Worm (Caenorhabditis elegans) whole organism, L3 larva: ENCODE results near the gene chil-12.
"Not testable (repeated sequence)": the region's sequence is repeated elsewhere in the genome, so short reads cannot be mapped to it uniquely, and the experiment has no call there.

Source experiments
- R02D3.7 ChIP-seq: fragments of 150-350 bp; optimal IDR thresholded peaks from 2 replicates; lab custom pipeline; 2014; ENCODE audit warnings: missing biosample characterization, missing genetic modification characterization
- ZK546.5 ChIP-seq: sonication (generic microtip); optimal IDR thresholded peaks from 2 replicates; lab custom pipeline; 2017; ENCODE audit warnings: missing biosample characterization, missing genetic modification characterization
- aly-2 ChIP-seq: fragments of 150-350 bp; optimal IDR thresholded peaks from 2 replicates; lab custom pipeline; 2014; ENCODE audit warnings: missing biosample characterization, missing genetic modification characterization
- ama-1 ChIP-seq: fragments of 150-350 bp; optimal IDR thresholded peaks from 2 replicates; lab custom pipeline; 2018
- ceh-16 ChIP-seq: sonication (generic microtip); optimal IDR thresholded peaks from 2 replicates; lab custom pipeline; 2017; ENCODE audit warnings: missing biosample characterization, missing genetic modification characterization
- ceh-82 ChIP-seq: fragments of 150-350 bp; optimal IDR thresholded peaks from 2 replicates; lab custom pipeline; 2014; ENCODE audit warnings: missing biosample characterization, missing genetic modification characterization
- daf-12 ChIP-seq: fragments of 150-350 bp; optimal IDR thresholded peaks from 2 replicates; lab custom pipeline; 2014; ENCODE audit warnings: missing biosample characterization, missing genetic modification reagents, missing genetic modification characterization
- egl-27 ChIP-seq: sonication (generic microtip); optimal IDR thresholded peaks from 4 replicates; lab custom pipeline; 2017; ENCODE audit warnings: missing biosample characterization, missing genetic modification reagents, missing genetic modification characterization
- egl-5 ChIP-seq: fragments of 150-350 bp; optimal IDR thresholded peaks from 2 replicates; lab custom pipeline; 2017; ENCODE audit warnings: missing biosample characterization, missing genetic modification reagents, missing genetic modification characterization, inconsistent platforms
- elt-1 ChIP-seq: fragments of 150-350 bp; optimal IDR thresholded peaks from 2 replicates; lab custom pipeline; 2014; ENCODE audit warnings: missing biosample characterization, missing genetic modification characterization
- elt-2 ChIP-seq: sonication (generic microtip); optimal IDR thresholded peaks from 2 replicates; lab custom pipeline; 2016; ENCODE audit warnings: missing genetic modification reagents, mild to moderate bottlenecking, missing genetic modification characterization, missing compliant biosample characterization
- elt-3 ChIP-seq, 3 experiments: fragments of 150-350 bp in 1 of 3; sonication (generic microtip) in 2 of 3; optimal IDR thresholded peaks; 2 replicates in 2 of 3; 4 replicates in 1 of 3; lab custom pipeline; 2014 to 2017; ENCODE audit warnings: missing biosample characterization in 3 of 3, missing genetic modification characterization in 3 of 3
- fkh-10 ChIP-seq: sonication (generic microtip); optimal IDR thresholded peaks from 2 replicates; lab custom pipeline; 2017; ENCODE audit warnings: missing biosample characterization, missing genetic modification reagents, missing genetic modification characterization
- jun-1 ChIP-seq: fragments of 150-350 bp; optimal IDR thresholded peaks from 2 replicates; lab custom pipeline; 2014; ENCODE audit warnings: missing biosample characterization, missing genetic modification reagents, missing genetic modification characterization
- lin-15B ChIP-seq: fragments of 150-350 bp; optimal IDR thresholded peaks from 2 replicates; lab custom pipeline; 2014; ENCODE audit warnings: missing biosample characterization, missing genetic modification characterization
- lin-39 ChIP-seq: fragments of 150-350 bp; optimal IDR thresholded peaks from 2 replicates; lab custom pipeline; 2018; ENCODE audit warnings: missing biosample characterization, missing genetic modification reagents, missing genetic modification characterization
- mml-1 ChIP-seq: fragments of 150-350 bp; sonication (generic microtip); optimal IDR thresholded peaks from 3 replicates; lab custom pipeline; 2014; ENCODE audit warnings: missing biosample characterization, missing genetic modification characterization
- nfya-1 ChIP-seq: sonication (generic microtip); optimal IDR thresholded peaks from 2 replicates; lab custom pipeline; 2017; ENCODE audit warnings: missing genetic modification characterization, mild to moderate bottlenecking, missing compliant biosample characterization, antibody characterized with exemption, moderate library complexity; ENCODE audit not compliant: insufficient read depth
- nhr-12 ChIP-seq: fragments of 150-350 bp; optimal IDR thresholded peaks from 2 replicates; lab custom pipeline; 2014; ENCODE audit warnings: missing biosample characterization, missing genetic modification characterization
- nhr-23 ChIP-seq: fragments of 150-350 bp; optimal IDR thresholded peaks from 2 replicates; lab custom pipeline; 2014; ENCODE audit warnings: missing biosample characterization, missing genetic modification reagents, missing genetic modification characterization
- nhr-237 ChIP-seq: fragments of 150-350 bp; optimal IDR thresholded peaks from 2 replicates; lab custom pipeline; 2014; ENCODE audit warnings: missing biosample characterization, missing genetic modification characterization
- nhr-25 ChIP-seq: sonication (generic microtip); optimal IDR thresholded peaks from 2 replicates; lab custom pipeline; 2017; ENCODE audit warnings: missing biosample characterization, missing genetic modification characterization
- nhr-28 ChIP-seq: fragments of 150-350 bp; optimal IDR thresholded peaks from 2 replicates; lab custom pipeline; 2014; ENCODE audit warnings: missing biosample characterization, missing genetic modification characterization
- nhr-43 ChIP-seq: sonication (generic microtip); optimal IDR thresholded peaks from 2 replicates; lab custom pipeline; 2016; ENCODE audit warnings: mild to moderate bottlenecking, missing genetic modification characterization, missing compliant biosample characterization; ENCODE audit not compliant: poor library complexity, severe bottlenecking
- nhr-67 ChIP-seq: fragments of 150-350 bp; optimal IDR thresholded peaks from 2 replicates; lab custom pipeline; 2014; ENCODE audit warnings: missing biosample characterization, missing genetic modification characterization
- nhr-76 ChIP-seq: fragments of 150-350 bp; sonication (generic microtip); optimal IDR thresholded peaks from 5 replicates; lab custom pipeline; 2014; ENCODE audit warnings: missing biosample characterization, missing genetic modification characterization
- nhr-77 ChIP-seq: fragments of 150-350 bp; optimal IDR thresholded peaks from 2 replicates; lab custom pipeline; 2014; ENCODE audit warnings: missing biosample characterization, missing genetic modification characterization
- pqm-1 ChIP-seq: fragments of 150-350 bp; optimal IDR thresholded peaks from 2 replicates; lab custom pipeline; 2017; ENCODE audit warnings: missing biosample characterization, missing genetic modification characterization, inconsistent platforms
- skn-1 ChIP-seq: fragments of 150-350 bp; optimal IDR thresholded peaks from 2 replicates; lab custom pipeline; 2014; ENCODE audit warnings: missing biosample characterization, missing genetic modification characterization
- unc-39 ChIP-seq: sonication (generic microtip); optimal IDR thresholded peaks from 4 replicates; lab custom pipeline; 2017; ENCODE audit warnings: missing biosample characterization, missing genetic modification characterization
- unc-62 ChIP-seq: fragments of 150-350 bp; sonication (generic microtip); optimal IDR thresholded peaks from 4 replicates; lab custom pipeline; 2014; ENCODE audit warnings: missing biosample characterization, missing genetic modification reagents, missing genetic modification characterization
- zag-1 ChIP-seq: fragments of 150-350 bp; optimal IDR thresholded peaks from 2 replicates; lab custom pipeline; 2014; ENCODE audit warnings: missing biosample characterization, missing genetic modification characterization
- ztf-11 ChIP-seq: fragments of 150-350 bp; optimal IDR thresholded peaks from 2 replicates; lab custom pipeline; 2014; ENCODE audit warnings: missing biosample characterization, missing genetic modification characterization
- ztf-4 ChIP-seq: fragments of 150-350 bp; optimal IDR thresholded peaks from 2 replicates; lab custom pipeline; 2014; ENCODE audit warnings: missing biosample characterization, missing genetic modification characterization

chil-12 gene

DNA sequence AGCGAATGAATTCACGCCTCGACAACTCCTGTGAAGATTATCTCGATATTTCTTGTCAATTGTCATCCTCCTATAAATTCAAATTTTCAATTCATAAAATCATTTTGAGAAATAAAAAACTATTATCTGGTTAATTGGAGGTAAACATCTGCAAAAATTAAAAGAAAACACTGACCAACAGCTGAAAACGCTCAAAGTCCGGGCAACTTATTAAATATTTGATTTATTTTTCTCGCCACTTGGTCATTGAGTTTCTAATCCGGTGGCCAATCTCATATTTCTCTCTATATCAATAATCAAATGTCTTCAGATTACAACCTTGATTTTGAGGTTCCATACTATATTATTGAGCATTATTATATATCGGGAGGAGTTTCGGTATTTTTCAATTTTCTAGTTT is 29.5 kb upstream of the chil-12 start, which contains the start of gene sri-24:
Gene sri-24 (plus strand): TSS at position 301 of the 400 bp plus-strand sequence.
- TF ChIP-seq nfya-1; mml-1 (tag; lab: Kevin White, UChicago); unc-39: not testable (repeated sequence)
- TF ChIP-seq, all 47 proteins: peak for 0; not testable (repeated sequence) for 47

ce11 chrV:15215175-15215574 is 26.2 kb upstream of the chil-12 start, which contains the start of gene sri-26:
TSS of gene sri-26 (plus strand) at chrV:15215475.
- TF ChIP-seq elt-2; lin-15B (tag; lab: Kevin White, UChicago); ZK546.5 (tag; lab: Kevin White, UChicago): not testable (repeated sequence)

ce11 chrV:15216705-15217104 is 24.7 kb upstream of the chil-12 start, which contains the start of gene sri-25:
TSS of gene sri-25 (plus strand) at chrV:15217005.
- TF ChIP-seq unc-39 (no peak), nhr-67 (tag; lab: Kevin White, UChicago) (no peak), daf-12 (tag; lab: Kevin White, UChicago) (no peak), nhr-12 (tag; lab: Kevin White, UChicago) (no peak), R02D3.7 (tag; lab: Kevin White, UChicago) (no peak), nhr-28 (tag; lab: Kevin White, UChicago) (no peak), ztf-4 (tag; lab: Kevin White, UChicago) (no peak), ztf-11 (tag; lab: Kevin White, UChicago) (no peak), egl-5 (tag; lab: Kevin White, UChicago) (no peak), nhr-77 (tag; lab: Kevin White, UChicago) (no peak), nhr-76 (tag; lab: Kevin White, UChicago) (no peak), jun-1 (no peak), lin-39 (tag; lab: Kevin White, UChicago) (no peak), egl-27 (no peak), skn-1 (tag; lab: Kevin White, UChicago) (no peak), ceh-16 (tag; lab: Kevin White, UChicago) (no peak), ama-1 (lab: Kevin White, UChicago) (no peak), elt-1 (tag; lab: Kevin White, UChicago) (no peak), zag-1 (tag; lab: Kevin White, UChicago) (no peak)
- TF ChIP-seq, all 47 proteins: peak for 0

DNA sequence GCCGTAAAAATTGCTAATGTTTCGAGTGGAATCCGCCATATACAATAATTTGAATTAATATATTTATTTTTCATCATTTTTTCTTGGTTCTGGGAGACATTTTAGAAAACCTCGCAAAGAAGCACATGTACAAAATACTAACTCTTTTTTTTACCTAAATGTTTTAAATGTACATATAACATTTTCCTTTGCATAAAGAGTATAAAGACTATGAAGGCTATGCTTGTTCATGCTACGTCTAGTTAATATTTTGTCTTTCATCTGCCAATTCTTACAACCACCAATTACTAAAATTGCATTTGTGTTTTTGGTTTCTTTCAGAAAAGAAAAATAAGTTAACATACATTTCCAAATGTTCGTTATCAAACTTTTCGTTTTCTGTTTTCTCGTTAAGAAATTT is 20.0 kb upstream of the chil-12 start, which contains the start of gene irld-25:
Gene irld-25 (plus strand): TSS at position 301 of the 400 bp plus-strand sequence.
- no peak for TF ChIP-seq aly-2 (tag; lab: Kevin White, UChicago)
- no peak for TF ChIP-seq ZK546.5 (tag; lab: Kevin White, UChicago)
- TF ChIP-seq jun-1, result no peak
- TF ChIP-seq nhr-43 (tag; lab: Kevin White, UChicago), result no peak
- no peak for TF ChIP-seq skn-1 (tag; lab: Kevin White, UChicago)

DNA sequence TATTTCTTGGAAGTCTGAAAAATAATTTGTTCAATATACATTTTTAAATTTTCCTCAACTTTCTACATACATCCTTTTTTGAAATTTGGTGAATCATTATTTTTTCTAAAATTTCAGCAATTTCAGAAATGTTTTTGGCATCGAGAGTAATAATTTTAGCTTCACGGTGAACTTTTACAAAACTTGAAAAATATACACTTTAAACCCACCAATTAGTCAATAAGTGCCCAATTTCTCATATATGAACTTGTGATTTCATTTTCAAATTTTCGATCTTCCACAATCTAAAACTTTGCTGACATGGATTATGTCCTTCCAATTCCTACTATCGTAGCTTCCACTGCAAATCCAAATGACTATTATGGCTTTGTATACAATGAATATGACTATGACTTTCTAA is 17.7 kb upstream of the chil-12 start, which contains the start of gene srw-24:
Gene srw-24 (plus strand): TSS at position 301 of the 400 bp plus-strand sequence.
- TF ChIP-seq R02D3.7 (tag; lab: Kevin White, UChicago) (no peak), fkh-10 (no peak), egl-27 (no peak), unc-62 (GFP tag; lab: Kevin White, UChicago) (no peak), elt-2 (no peak)

DNA sequence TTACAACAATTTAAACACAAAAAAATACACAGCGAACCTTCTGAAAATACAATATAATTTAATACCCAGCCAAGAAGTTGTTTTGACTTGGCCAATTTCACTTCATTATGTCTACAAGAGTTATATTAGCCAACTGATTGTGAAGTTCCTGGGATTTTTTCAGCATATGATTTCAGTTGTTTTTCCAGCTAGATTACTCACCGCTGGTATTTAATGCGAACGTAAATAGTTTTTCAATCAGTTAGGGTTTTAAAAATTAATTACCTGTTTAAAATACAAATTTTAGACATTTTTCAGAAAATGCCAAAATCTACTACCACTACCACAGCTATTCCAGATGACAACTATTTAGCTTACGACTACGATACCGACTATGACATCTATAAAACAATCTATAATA is 15.7 kb upstream of the chil-12 start, which contains the start of gene srw-14:
Gene srw-14 (plus strand): TSS at position 301 of the 400 bp plus-strand sequence.
- no peak for TF ChIP-seq zag-1 (tag; lab: Kevin White, UChicago)
- no peak for TF ChIP-seq egl-27
- no peak for TF ChIP-seq nhr-77 (tag; lab: Kevin White, UChicago)
- no peak for TF ChIP-seq nhr-237
- no peak for TF ChIP-seq nhr-23 (tag; lab: Kevin White, UChicago)
- no peak for TF ChIP-seq nhr-25
- TF ChIP-seq elt-3 (tag; optimal IDR thresholded peaks at IDR 0.05; lab: Kevin White, UChicago), result no peak
- TF ChIP-seq ztf-11 (tag; lab: Kevin White, UChicago), result no peak
- TF ChIP-seq ceh-82 (tag; lab: Kevin White, UChicago), result no peak
- TF ChIP-seq pqm-1, result no peak
- TF ChIP-seq nhr-76 (tag; lab: Kevin White, UChicago), result no peak
